Fruit fly (Drosophila melanogaster): ENCODE measurements around the gene ppk18.

DNA sequence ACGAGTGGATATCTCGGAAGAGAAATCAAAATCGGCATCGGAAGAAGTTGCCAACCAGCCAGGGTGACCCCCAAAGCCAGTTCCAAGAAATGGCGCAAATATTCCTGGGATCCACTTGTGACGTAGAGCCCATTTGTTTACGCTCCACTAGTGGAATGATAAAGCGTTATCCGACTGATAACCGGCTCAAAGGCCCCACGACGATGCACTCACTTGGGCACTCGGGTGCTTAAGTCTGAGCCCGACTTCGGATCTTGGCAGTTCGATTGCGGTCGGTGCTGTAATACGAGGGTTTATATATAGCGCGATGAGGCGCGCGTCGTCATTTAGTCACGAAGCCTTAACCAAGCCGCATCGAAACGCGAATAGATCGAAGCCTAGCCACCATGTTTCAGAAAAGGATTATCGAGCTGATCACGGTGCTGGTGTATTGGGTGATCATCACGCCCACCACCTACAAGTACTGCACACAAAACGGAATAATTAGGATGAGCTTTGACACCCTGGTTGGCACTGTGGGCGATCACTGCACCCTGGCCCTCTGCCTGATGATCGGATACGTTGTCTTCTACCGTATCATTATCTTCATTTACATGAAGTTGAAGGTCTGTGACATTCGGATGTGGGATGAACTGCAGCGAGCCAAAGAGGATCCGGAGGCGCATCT is 41.0 kb downstream of the ppk18 start, which contains the start of gene CG13116:
- no peak for TF ChIP-seq cg (GFP tag; optimal IDR thresholded peaks at IDR 0.05)
- TF ChIP-seq Xbp1 (GFP tag; optimal IDR thresholded peaks at IDR 0.05) = no peak
- TF ChIP-seq tgo (GFP tag; IDR thresholded peaks at IDR 0.05) = no peak
- TF ChIP-seq lab (GFP tag; optimal IDR thresholded peaks at IDR 0.05) = no peak
- no peak for TF ChIP-seq CG7372 (GFP tag; IDR thresholded peaks at IDR 0.05)
- no peak for TF ChIP-seq CG17361 (GFP tag; IDR thresholded peaks at IDR 0.05)
- TF ChIP-seq CG18619 (GFP tag; optimal IDR thresholded peaks at IDR 0.05) = no peak
- TF ChIP-seq CG7271 (tag; optimal IDR thresholded peaks at IDR 0.05) = no peak
- TF ChIP-seq CG6765 (GFP tag; optimal IDR thresholded peaks at IDR 0.05) = no peak
- peak; percentile 18 for TF ChIP-seq CG12769 (tag; optimal IDR thresholded peaks at IDR 0.05)
- no peak for TF ChIP-seq CG6254 (GFP tag; optimal IDR thresholded peaks at IDR 0.05)
